Fruit fly (Drosophila melanogaster): ENCODE results near the gene CG42819.

The CG42819 gene

DNA sequence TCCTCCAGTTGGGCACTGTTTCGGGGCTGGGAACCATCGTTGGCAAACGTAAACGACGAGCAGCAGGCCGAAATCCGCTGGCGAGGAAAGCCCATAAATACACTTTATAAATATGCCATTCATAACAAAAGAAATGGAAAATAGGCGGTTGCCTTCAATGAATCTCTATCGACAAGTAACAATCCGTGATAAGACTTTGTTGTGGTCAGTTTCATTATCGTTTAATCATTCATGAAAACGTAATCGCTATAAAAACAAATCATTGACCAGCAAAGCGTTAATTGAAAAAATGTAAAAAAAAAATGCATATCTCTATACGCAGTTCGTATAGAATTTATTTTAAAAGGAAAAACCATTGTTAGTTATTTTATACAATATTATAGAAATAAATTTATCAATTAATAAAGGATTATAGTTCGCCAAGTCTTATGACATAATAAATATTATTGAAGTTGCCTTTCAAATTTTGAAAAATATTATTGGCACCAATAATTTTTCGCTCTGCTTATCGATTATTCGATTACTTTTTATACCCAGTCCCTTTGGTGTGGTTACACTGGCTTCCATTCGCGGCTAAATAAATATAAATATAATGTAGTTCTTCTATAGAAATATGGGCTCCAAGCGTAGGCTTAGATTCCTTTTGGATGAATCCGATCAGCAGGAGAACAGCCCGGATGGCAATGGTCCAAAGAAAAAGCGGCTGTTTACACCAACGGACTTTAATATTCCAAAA lies 10.9 kb upstream of the CG42819 start, which contains the start of gene CG31898:
TSS of gene CG31898 (plus strand) at position 559 of the 736 bp plus-strand sequence.
- TF ChIP-seq EcR (GFP tag; optimal IDR thresholded peaks at IDR 0.05) (no peak), Dll (optimal IDR thresholded peaks at IDR 0.05) (no peak), pan (optimal IDR thresholded peaks at IDR 0.05) (no peak), usp (GFP tag; optimal IDR thresholded peaks at IDR 0.05) (no peak), CG8478 (optimal IDR thresholded peaks at IDR 0.05) (no peak), psq (optimal IDR thresholded peaks at IDR 0.05) (no peak)

DNA sequence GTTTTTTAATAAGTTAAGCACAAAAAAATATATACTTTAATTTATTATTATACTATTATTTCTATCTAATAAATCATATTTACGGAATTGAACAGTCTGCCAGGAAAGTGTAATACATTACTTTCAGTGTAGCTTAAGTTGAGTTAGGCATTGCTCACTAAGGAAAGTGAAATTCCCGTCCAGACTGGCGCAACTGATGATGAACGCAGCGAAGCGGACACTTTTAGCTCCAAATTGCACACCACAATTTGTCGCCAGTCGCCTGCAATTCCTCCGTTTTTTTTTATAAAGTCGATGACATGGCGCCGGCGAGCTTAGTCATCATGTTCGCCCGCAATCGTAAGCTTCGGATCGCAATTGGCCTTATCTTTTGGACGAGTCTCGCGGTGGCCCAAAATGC lies 9.6 kb upstream of the CG42819 start, which contains the start of gene CG13386:
TSS of gene CG13386 (plus strand) at position 301 of the 400 bp plus-strand sequence.
- TF ChIP-seq Dll (optimal IDR thresholded peaks at IDR 0.05), result no peak
- no peak for TF ChIP-seq psq (optimal IDR thresholded peaks at IDR 0.05)
- TF ChIP-seq CG8478 (optimal IDR thresholded peaks at IDR 0.05), result no peak
- no peak for TF ChIP-seq usp (GFP tag; optimal IDR thresholded peaks at IDR 0.05)
- no peak for TF ChIP-seq EcR (GFP tag; optimal IDR thresholded peaks at IDR 0.05)
- TF ChIP-seq pan (optimal IDR thresholded peaks at IDR 0.05), result no peak

DNA sequence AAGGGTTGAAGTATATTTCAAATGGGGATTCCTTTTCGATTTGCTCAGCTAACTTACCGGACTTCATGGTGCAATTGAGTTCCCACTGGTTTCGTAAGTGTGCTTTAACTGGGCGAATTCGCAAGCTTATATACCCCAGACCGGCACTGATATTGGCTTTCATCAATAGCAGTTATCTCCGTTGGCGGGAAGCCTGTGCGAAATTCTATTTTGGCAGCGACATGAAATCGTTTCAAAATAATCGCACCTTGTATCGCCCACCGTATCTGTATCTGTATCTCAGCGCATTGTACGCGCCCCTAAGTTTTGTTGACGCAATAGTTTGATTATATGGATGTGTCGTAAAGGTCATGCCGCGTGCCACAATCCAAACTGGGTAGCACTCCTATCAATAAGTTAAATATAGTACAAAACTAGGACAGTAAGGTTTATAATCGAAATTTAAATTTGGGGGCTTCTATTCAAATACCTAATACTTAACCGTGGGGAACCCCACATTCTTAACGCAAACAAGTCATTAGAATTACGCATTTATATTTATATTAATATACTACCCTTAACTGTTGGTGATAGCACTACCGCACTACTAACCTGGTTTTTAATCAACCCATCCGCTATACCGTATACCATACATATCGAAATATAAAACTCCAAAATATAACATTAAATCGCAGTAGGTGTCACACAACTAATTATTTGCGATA lies 7.0 kb upstream of the CG42819 start, which contains the start of the genes Peritrophin-15a and CG13385:
TSS of gene Peritrophin-15a (minus strand) at position 101 of the 704 bp plus-strand sequence.
TSS of gene CG13385 (plus strand) at position 654 of the 704 bp plus-strand sequence.
- TF ChIP-seq Dll (optimal IDR thresholded peaks at IDR 0.05) (no peak), pan (optimal IDR thresholded peaks at IDR 0.05) (no peak), EcR (GFP tag; optimal IDR thresholded peaks at IDR 0.05) (no peak), usp (GFP tag; optimal IDR thresholded peaks at IDR 0.05) (no peak)

DNA sequence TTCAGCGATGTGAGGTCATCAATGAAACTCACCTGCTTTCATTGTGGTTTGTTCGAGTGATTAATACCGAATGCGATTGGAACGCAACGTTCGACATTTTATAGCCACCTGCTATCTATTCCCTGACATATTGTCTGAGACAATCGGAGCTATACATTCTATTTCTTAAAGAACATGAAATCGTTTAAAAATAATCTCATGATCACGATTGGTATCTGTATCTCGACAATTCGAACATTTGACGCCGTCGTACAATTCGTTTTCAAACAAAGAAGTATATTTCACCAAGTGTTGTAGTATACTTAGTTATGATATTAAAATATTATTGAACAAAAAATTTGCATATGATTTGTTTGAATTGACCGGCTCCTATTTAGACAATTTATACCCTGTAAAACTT lies 5.7 kb upstream of the CG42819 start, which contains the start of gene Peritrophin-15b:
TSS of gene Peritrophin-15b (minus strand) at position 101 of the 400 bp plus-strand sequence.
- TF ChIP-seq EcR (GFP tag; optimal IDR thresholded peaks at IDR 0.05), result no peak
- TF ChIP-seq Dll (optimal IDR thresholded peaks at IDR 0.05), result no peak
- no peak for TF ChIP-seq psq (optimal IDR thresholded peaks at IDR 0.05)
- TF ChIP-seq usp (GFP tag; optimal IDR thresholded peaks at IDR 0.05), result no peak
- TF ChIP-seq CG8478 (optimal IDR thresholded peaks at IDR 0.05), result no peak
- TF ChIP-seq pan (optimal IDR thresholded peaks at IDR 0.05), result no peak

DNA sequence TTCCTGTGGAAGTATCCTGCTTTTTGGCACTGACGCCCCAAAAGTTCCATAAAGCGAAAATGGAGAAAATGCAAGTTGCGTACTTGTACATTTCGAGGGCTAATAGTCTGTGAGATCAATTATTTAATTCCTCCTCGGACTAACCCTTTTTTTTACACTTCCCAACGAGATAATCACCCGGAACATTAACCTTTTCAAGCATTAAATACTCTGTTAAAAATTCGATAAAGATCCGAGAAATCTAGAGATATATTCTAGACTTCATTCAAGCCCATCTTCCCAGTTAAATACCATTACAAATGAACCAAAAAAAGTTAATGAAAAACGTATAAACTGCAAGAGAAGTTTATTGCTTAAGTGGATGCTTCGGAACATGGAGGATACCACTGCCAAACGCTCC lies 5.0 kb upstream of the CG42819 start, which contains the start of gene lectin-29Ca:
TSS of gene lectin-29Ca (minus strand) at position 101 of the 400 bp plus-strand sequence.
- TF ChIP-seq psq (optimal IDR thresholded peaks at IDR 0.05) (no peak), pan (optimal IDR thresholded peaks at IDR 0.05) (no peak), EcR (GFP tag; optimal IDR thresholded peaks at IDR 0.05) (no peak), Dll (optimal IDR thresholded peaks at IDR 0.05) (no peak), CG8478 (optimal IDR thresholded peaks at IDR 0.05) (no peak), usp (GFP tag; optimal IDR thresholded peaks at IDR 0.05) (no peak)

DNA sequence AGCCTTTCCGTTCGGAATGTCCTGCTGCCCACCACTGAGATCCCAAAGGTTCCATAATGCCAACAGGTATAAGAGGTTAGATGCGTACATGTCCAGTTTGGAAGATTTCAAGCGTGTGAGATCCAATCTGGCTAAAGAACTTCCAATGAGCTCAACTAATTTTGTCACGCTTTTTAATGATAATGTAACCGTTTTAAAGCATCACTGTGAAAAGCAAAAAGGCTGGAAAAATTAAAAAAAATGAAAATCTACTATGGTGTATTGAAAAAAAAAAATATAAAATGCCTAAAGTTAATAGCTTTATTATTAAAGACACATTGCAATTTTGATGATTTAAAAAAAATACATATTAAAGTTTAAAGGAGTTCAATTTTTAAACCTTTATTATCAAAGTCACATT lies 4.0 kb upstream of the CG42819 start, which contains the start of gene Acp29AB:
TSS of gene Acp29AB (minus strand) at position 101 of the 400 bp plus-strand sequence.
- no peak for TF ChIP-seq Dll (optimal IDR thresholded peaks at IDR 0.05)
- no peak for TF ChIP-seq pan (optimal IDR thresholded peaks at IDR 0.05)
- no peak for TF ChIP-seq usp (GFP tag; optimal IDR thresholded peaks at IDR 0.05)
- TF ChIP-seq psq (optimal IDR thresholded peaks at IDR 0.05), result no peak

DNA sequence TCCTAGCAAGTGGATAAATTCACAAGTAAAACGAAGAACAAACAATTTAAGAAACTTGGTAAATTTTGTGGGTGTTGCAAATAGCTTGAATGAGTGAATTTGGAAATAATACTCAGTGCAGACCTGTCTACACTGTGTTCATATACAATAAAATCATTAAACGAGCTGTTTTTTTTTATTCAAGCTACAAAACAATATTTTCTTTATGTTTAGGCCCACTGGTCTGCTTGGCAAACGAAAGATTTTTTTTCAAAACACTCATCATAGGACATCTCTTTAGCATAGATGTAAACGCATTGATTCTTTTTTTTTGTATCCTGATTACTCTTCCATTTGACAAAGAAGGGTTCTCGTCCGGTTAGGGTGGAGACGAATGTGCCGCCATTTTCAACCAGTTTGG lies 3.2 kb upstream of the CG42819 start, which contains the start of gene CG42820:
TSS of gene CG42820 (minus strand) at position 101 of the 400 bp plus-strand sequence.
- no peak for TF ChIP-seq Dll (optimal IDR thresholded peaks at IDR 0.05)
- TF ChIP-seq usp (GFP tag; optimal IDR thresholded peaks at IDR 0.05), result no peak
- no peak for TF ChIP-seq EcR (GFP tag; optimal IDR thresholded peaks at IDR 0.05)
- TF ChIP-seq pan (optimal IDR thresholded peaks at IDR 0.05), result no peak
- no peak for TF ChIP-seq psq (optimal IDR thresholded peaks at IDR 0.05)
- TF ChIP-seq CG8478 (optimal IDR thresholded peaks at IDR 0.05), result no peak

DNA sequence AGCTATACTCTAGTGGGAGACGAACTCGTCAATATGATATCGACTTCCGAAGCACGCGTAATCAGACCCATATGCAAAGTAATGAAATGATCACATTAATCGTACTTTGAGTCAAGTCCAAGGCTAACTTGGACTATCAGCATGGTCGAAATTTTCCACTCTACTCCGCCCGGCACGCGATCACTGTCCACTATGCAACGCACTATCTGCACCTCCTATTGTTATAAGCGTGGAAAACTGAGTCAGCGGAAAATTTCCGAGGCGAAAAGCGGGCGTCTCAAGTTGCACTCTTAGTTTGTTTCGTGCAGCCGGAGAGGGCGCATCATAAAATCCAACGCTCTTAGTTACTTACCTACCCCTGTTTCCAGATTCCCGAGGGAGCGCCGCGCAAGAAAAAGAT lies 3.3 kb downstream of the CG42819 start:
- TF ChIP-seq CG8478 (optimal IDR thresholded peaks at IDR 0.05), result no peak
- TF ChIP-seq EcR (GFP tag; optimal IDR thresholded peaks at IDR 0.05), result no peak
- no peak for TF ChIP-seq usp (GFP tag; optimal IDR thresholded peaks at IDR 0.05)
- TF ChIP-seq psq (optimal IDR thresholded peaks at IDR 0.05), result no peak
- TF ChIP-seq pan (optimal IDR thresholded peaks at IDR 0.05), result no peak
- TF ChIP-seq Dll (optimal IDR thresholded peaks at IDR 0.05), result no peak

DNA sequence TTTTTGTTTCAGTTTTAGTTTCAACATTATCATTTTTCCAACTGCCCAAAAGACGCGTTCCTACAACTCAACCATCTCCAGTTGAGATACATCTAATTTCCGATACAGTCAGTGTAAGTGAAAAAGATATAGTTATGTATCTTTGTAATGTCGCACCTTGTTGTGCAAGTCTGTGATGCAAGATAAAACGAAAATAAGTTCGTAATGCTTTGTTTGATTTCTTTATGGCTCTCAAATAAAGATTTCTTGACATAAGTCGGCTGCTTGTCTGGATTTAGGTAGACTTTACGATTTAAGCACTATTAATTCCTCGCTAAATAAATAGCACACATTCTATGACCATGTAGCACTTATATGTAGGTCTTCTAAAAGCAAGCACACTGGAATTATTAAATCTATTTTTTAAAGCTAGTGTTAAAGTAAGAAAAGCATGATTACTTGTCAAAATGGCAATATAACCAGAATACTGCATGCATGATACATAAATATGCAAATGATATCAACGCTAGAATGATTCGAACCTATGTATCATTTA lies 4.1 kb downstream of the CG42819 start:
- TF ChIP-seq pan (optimal IDR thresholded peaks at IDR 0.05), result no peak
- no peak for TF ChIP-seq usp (GFP tag; optimal IDR thresholded peaks at IDR 0.05)

DNA sequence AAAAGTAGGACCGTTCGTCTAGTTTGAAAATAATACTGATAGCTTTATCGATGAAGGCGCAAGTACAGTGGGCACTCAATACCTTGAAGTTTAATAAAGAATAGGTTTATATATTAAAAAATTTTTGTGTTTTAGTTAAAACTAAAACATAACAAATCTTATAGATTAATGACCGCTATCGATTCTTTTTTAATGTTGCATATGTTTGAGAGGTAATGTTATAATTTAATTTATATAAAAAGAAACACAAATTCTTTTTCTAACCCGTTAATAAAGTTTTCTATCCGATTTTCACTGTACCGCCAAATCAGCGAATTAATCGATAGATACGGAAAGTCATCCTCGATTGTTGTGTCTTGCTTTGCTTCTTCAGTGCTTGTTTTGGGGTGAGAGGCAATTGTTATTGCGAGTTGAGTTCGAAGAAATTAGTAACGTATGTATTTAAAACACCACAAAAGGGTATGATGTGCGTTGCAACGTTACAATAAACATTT lies 5.0 kb downstream of the CG42819 start, which contains the start of the genes Dad1 and CG13384:
TSS of gene Dad1 (minus strand) at position 30 of the 494 bp plus-strand sequence.
TSS of gene CG13384 (plus strand) at position 348 of the 494 bp plus-strand sequence.
- TF ChIP-seq CG8478 (optimal IDR thresholded peaks at IDR 0.05) (no peak), usp (GFP tag; optimal IDR thresholded peaks at IDR 0.05) (no peak), pan (optimal IDR thresholded peaks at IDR 0.05) (no peak), Dll (optimal IDR thresholded peaks at IDR 0.05) (no peak), EcR (GFP tag; optimal IDR thresholded peaks at IDR 0.05) (no peak), psq (optimal IDR thresholded peaks at IDR 0.05) (no peak)

DNA sequence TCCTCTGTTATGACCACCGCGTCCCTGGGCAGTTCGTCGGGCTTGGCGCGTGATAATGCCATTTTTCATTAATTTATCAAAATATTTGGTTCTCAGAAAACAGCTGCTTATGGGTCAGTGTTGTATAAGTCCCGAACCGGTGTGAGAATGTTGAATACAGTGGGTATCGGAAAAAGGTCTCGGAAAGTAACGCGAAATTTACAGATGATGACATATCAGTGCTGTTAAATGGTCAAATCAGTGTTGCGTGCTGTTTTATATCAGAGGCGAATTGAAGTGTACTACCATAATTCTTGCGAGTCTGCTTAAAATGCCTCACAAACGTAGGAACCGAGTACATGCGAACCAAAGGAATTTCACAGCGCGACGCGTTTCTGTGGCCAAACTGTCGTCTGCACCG lies 6.5 kb downstream of the CG42819 start, which contains the start of the genes CG13392 and Rcd4:
TSS of gene CG13392 (minus strand) at position 162 of the 400 bp plus-strand sequence.
TSS of gene Rcd4 (plus strand) at position 216 of the 400 bp plus-strand sequence.
- no peak for TF ChIP-seq psq (optimal IDR thresholded peaks at IDR 0.05)
- TF ChIP-seq Dll (optimal IDR thresholded peaks at IDR 0.05), result no peak
- no peak for TF ChIP-seq usp (GFP tag; optimal IDR thresholded peaks at IDR 0.05)
- TF ChIP-seq pan (optimal IDR thresholded peaks at IDR 0.05), result no peak
